Worm (Caenorhabditis elegans): ENCODE results near the gene C10G8.2.

- TF ChIP-seq F16B12.6 (tag; optimal IDR thresholded peaks at IDR 0.05) (no peak), snpc-4 (tag; optimal IDR thresholded peaks at IDR 0.05) (no peak), hpl-2 (GFP tag; optimal IDR thresholded peaks at IDR 0.05) (no peak), pqm-1 (tag; optimal IDR thresholded peaks at IDR 0.05) (no peak), elt-3 (tag; optimal IDR thresholded peaks at IDR 0.05) (no peak), fos-1 (tag; optimal IDR thresholded peaks at IDR 0.05) (no peak), mdl-1 (tag; optimal IDR thresholded peaks at IDR 0.05) (no peak), nhr-77 (tag; optimal IDR thresholded peaks at IDR 0.05) (no peak), lin-15B (tag; optimal IDR thresholded peaks at IDR 0.05) (no peak), ceh-88 (GFP tag; IDR thresholded peaks at IDR 0.05) (no peak), elt-2 (tag; optimal IDR thresholded peaks at IDR 0.05) (no peak)
Measured at ce11 chrV:5301226-5301625, 13.0 kb upstream of the C10G8.2 start.
